Worm (Caenorhabditis elegans) whole organism, mixed stage, embryonic: ENCODE data around the gene B0250.8.

Experiments
- M03D4.4 ChIP-seq: sonication (generic microtip); optimal IDR thresholded peaks from 2 replicates; lab custom pipeline; 2017; ENCODE audit warnings: mild to moderate bottlenecking, missing genetic modification characterization, missing compliant biosample characterization
- bed-3 ChIP-seq: fragments of 200-800 bp; sonication (Bioruptor generic); optimal IDR thresholded peaks from 3 replicates; lab custom pipeline; 2018; ENCODE audit warnings: mild to moderate bottlenecking, missing genetic modification characterization, moderate library complexity, missing compliant biosample characterization
- blmp-1 ChIP-seq: fragments of 150-350 bp; optimal IDR thresholded peaks from 2 replicates; lab custom pipeline; 2014; ENCODE audit warnings: missing biosample characterization, missing genetic modification characterization
- ceh-39 ChIP-seq: fragments of 150-350 bp; optimal IDR thresholded peaks from 2 replicates; lab custom pipeline; 2014; ENCODE audit warnings: missing biosample characterization, missing genetic modification characterization
- ceh-43 ChIP-seq: fragments of 200-800 bp; sonication (Bioruptor generic); optimal IDR thresholded peaks from 2 replicates; lab custom pipeline; 2018; ENCODE audit warnings: mild to moderate bottlenecking, missing genetic modification characterization, moderate library complexity, missing compliant biosample characterization
- ceh-83 ChIP-seq: fragments of 200-800 bp; sonication (Bioruptor generic); optimal IDR thresholded peaks from 2 replicates; lab custom pipeline; 2018; ENCODE audit warnings: mild to moderate bottlenecking, missing genetic modification characterization, missing compliant biosample characterization
- ces-1 ChIP-seq: fragments of 150-350 bp; optimal IDR thresholded peaks from 2 replicates; lab custom pipeline; 2014; ENCODE audit warnings: missing biosample characterization, missing genetic modification reagents, missing genetic modification characterization
- cnd-1 ChIP-seq: fragments of 200-800 bp; sonication (Bioruptor generic); optimal IDR thresholded peaks from 2 replicates; lab custom pipeline; 2018; ENCODE audit warnings: mild to moderate bottlenecking, missing genetic modification characterization, missing compliant biosample characterization
- drap-1 ChIP-seq: fragments of 200-800 bp; sonication (Bioruptor generic); optimal IDR thresholded peaks from 3 replicates; lab custom pipeline; 2018; ENCODE audit warnings: mild to moderate bottlenecking, missing genetic modification characterization, missing compliant biosample characterization
- elt-1 ChIP-seq: sonication (generic microtip); optimal IDR thresholded peaks from 2 replicates; lab custom pipeline; 2017; ENCODE audit warnings: missing genetic modification characterization, mild to moderate bottlenecking, missing compliant biosample characterization, antibody characterized with exemption, moderate library complexity, borderline replicate concordance; ENCODE audit not compliant: insufficient read depth
- elt-3 ChIP-seq: fragments of 150-350 bp; optimal IDR thresholded peaks from 2 replicates; lab custom pipeline; 2014; ENCODE audit warnings: missing biosample characterization, missing genetic modification characterization
- flh-1 ChIP-seq: fragments of 200-800 bp; sonication (Bioruptor generic); optimal IDR thresholded peaks from 2 replicates; lab custom pipeline; 2018; ENCODE audit warnings: mild to moderate bottlenecking, missing genetic modification characterization, moderate library complexity, missing compliant biosample characterization
- ham-2 ChIP-seq: fragments of 200-800 bp; sonication (Bioruptor generic); optimal IDR thresholded peaks from 2 replicates; lab custom pipeline; 2018; ENCODE audit warnings: mild to moderate bottlenecking, missing genetic modification characterization, missing compliant biosample characterization
- hlh-1 ChIP-seq: fragments of 150-350 bp; optimal IDR thresholded peaks from 2 replicates; lab custom pipeline; 2014; ENCODE audit warnings: missing biosample characterization, missing genetic modification reagents, missing genetic modification characterization
- lin-13 ChIP-seq: fragments of 150-350 bp; optimal IDR thresholded peaks from 2 replicates; lab custom pipeline; 2014; ENCODE audit warnings: missing biosample characterization, missing genetic modification characterization
- lin-32 ChIP-seq: fragments of 200-800 bp; sonication (Bioruptor generic); optimal IDR thresholded peaks from 2 replicates; lab custom pipeline; 2018; ENCODE audit warnings: mild to moderate bottlenecking, missing genetic modification characterization, missing compliant biosample characterization
- lsy-2 ChIP-seq: fragments of 150-350 bp; optimal IDR thresholded peaks from 2 replicates; lab custom pipeline; 2014; ENCODE audit warnings: missing biosample characterization, missing genetic modification characterization
- mab-5 ChIP-seq: fragments of 150-350 bp; optimal IDR thresholded peaks from 2 replicates; lab custom pipeline; 2014; ENCODE audit warnings: missing biosample characterization, missing genetic modification characterization
- mep-1 ChIP-seq: fragments of 150-350 bp; optimal IDR thresholded peaks from 2 replicates; lab custom pipeline; 2017; ENCODE audit warnings: missing biosample characterization, missing genetic modification reagents, missing genetic modification characterization, inconsistent platforms
- mls-2 ChIP-seq: sonication (generic microtip); optimal IDR thresholded peaks from 2 replicates; lab custom pipeline; 2016; ENCODE audit warnings: mild to moderate bottlenecking, missing genetic modification characterization, moderate library complexity, missing compliant biosample characterization
- nhr-12 ChIP-seq: fragments of 150-350 bp; optimal IDR thresholded peaks from 2 replicates; lab custom pipeline; 2014; ENCODE audit warnings: missing biosample characterization, missing genetic modification characterization
- nhr-2 ChIP-seq: fragments of 150-350 bp; optimal IDR thresholded peaks from 2 replicates; lab custom pipeline; 2014; ENCODE audit warnings: missing biosample characterization, missing genetic modification characterization
- nhr-237 ChIP-seq: fragments of 150-350 bp; optimal IDR thresholded peaks from 2 replicates; lab custom pipeline; 2014; ENCODE audit warnings: missing biosample characterization, missing genetic modification characterization
- nhr-28 ChIP-seq: fragments of 150-350 bp; optimal IDR thresholded peaks from 2 replicates; lab custom pipeline; 2014; ENCODE audit warnings: missing biosample characterization, missing genetic modification characterization
- nhr-76 ChIP-seq: sonication (generic microtip); optimal IDR thresholded peaks from 2 replicates; lab custom pipeline; 2017; ENCODE audit warnings: missing biosample characterization, missing genetic modification characterization
- pha-4 ChIP-seq: fragments of 150-350 bp; optimal IDR thresholded peaks from 2 replicates; lab custom pipeline; 2018; ENCODE audit warnings: missing biosample characterization, missing genetic modification reagents, missing genetic modification characterization
- sem-2 ChIP-seq: fragments of 200-800 bp; sonication (Bioruptor generic); optimal IDR thresholded peaks from 2 replicates; lab custom pipeline; 2018; ENCODE audit warnings: mild to moderate bottlenecking, missing genetic modification characterization, missing compliant biosample characterization
- snpc-4 ChIP-seq: fragments of 150-350 bp; optimal IDR thresholded peaks from 2 replicates; lab custom pipeline; 2014; ENCODE audit warnings: missing biosample characterization, missing genetic modification characterization
- sptf-1 ChIP-seq: sonication (generic microtip); optimal IDR thresholded peaks from 2 replicates; lab custom pipeline; 2017; ENCODE audit warnings: mild to moderate bottlenecking, missing genetic modification characterization, moderate library complexity, missing compliant biosample characterization
- tbx-8 ChIP-seq: fragments of 200-800 bp; sonication (Bioruptor generic); optimal IDR thresholded peaks from 2 replicates; lab custom pipeline; 2018; ENCODE audit warnings: mild to moderate bottlenecking, missing genetic modification characterization, moderate library complexity, missing compliant biosample characterization
- unc-120 ChIP-seq: sonication (generic microtip); optimal IDR thresholded peaks from 2 replicates; lab custom pipeline; 2017; ENCODE audit warnings: missing genetic modification characterization, missing compliant biosample characterization; ENCODE audit not compliant: poor library complexity, severe bottlenecking
- unc-39 ChIP-seq: fragments of 150-350 bp; optimal IDR thresholded peaks from 2 replicates; lab custom pipeline; 2014; ENCODE audit warnings: missing biosample characterization, missing genetic modification characterization
- unc-62 ChIP-seq: fragments of 150-350 bp; optimal IDR thresholded peaks from 2 replicates; lab custom pipeline; 2014; ENCODE audit warnings: missing biosample characterization, missing genetic modification reagents, missing genetic modification characterization
- zip-8 ChIP-seq: fragments of 150-350 bp; optimal IDR thresholded peaks from 2 replicates; lab custom pipeline; 2014; ENCODE audit warnings: missing biosample characterization, missing genetic modification characterization
- ztf-11 ChIP-seq: fragments of 150-350 bp; optimal IDR thresholded peaks from 2 replicates; lab custom pipeline; 2014; ENCODE audit warnings: missing biosample characterization, missing genetic modification characterization

B0250.8 gene

DNA sequence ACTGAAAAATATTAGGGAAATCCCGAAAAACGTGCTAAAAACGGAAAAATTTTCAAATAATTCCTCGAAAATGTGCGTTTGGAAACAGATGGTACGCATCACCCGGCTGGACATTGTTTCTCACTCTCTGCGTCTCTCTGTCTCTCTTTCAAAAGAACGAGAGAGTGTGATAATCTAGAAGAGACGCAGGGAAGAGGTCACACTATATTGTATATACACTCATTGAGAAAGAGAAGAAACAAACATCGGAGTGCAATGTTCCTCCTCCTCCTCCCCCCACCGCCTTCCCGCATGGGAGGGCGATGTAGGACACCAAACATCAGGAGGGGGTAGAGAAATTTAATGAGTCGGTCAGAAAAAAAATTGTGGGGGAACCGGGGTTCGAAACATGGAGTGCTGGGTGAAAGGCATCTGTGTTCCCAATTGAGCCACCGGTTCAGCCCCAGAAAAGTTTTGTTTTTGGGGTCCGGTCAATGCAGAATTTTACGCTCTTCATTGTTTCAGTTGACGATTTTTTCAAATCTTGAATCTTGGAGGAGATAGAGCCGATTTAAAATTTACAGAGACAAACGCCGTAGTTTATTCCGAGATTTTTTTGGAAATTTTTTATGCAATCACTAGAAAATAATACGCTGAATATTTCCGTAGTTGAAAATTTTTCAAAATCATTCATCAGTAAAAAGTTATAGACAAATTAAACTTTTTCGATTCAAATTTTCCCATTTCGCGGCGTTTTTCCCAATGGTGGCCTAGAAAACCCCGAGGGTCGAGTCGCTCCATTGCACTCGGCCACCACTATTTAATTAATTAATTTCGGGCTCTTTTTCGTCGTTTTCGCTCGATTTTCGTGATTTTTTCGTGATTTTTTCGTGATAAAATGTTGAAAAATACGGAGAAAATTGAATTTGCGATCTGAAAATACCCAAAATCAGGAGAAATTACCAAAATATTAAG lies 45.8 kb downstream of the B0250.8 start:
- TF ChIP-seq elt-3 (tag; lab: Kevin White, UChicago) (no peak), ceh-39 (tag; lab: Kevin White, UChicago) (no peak), nhr-2 (tag; lab: Kevin White, UChicago) (peak; percentile 45), sptf-1 (tag; lab: Kevin White, UChicago) (peak; percentile 61), snpc-4 (tag; lab: Kevin White, UChicago) (no peak), hlh-1 (no peak), cnd-1 (peak; percentile 87), pha-4 (peak; percentile 76), nhr-76 (tag; lab: Kevin White, UChicago) (no peak), ceh-43 (no peak), blmp-1 (tag; lab: Kevin White, UChicago) (no peak), mep-1 (peak; percentile 63), nhr-237 (tag; lab: Kevin White, UChicago) (peak; percentile 32), flh-1 (no peak), nhr-12 (no peak), bed-3 (GFP tag; lab: Kevin White, UChicago) (no peak), ham-2 (GFP tag; lab: Kevin White, UChicago) (no peak), elt-1 (tag; lab: Kevin White, UChicago) (no peak), lin-32 (GFP tag; lab: Kevin White, UChicago) (peak; percentile 68), nhr-28 (tag; lab: Kevin White, UChicago) (no peak), sem-2 (GFP tag; lab: Kevin White, UChicago) (no peak), zip-8 (tag; lab: Kevin White, UChicago) (no peak), unc-39 (no peak), drap-1 (GFP tag; lab: Kevin White, UChicago) (peak; percentile 6), ces-1 (GFP tag; lab: Kevin White, UChicago) (peak; percentile 80), lin-13 (tag; lab: Kevin White, UChicago) (no peak), unc-120 (tag; lab: Kevin White, UChicago) (peak; percentile 69), mls-2 (tag; lab: Kevin White, UChicago) (peak; percentile 37), ztf-11 (tag; lab: Kevin White, UChicago) (no peak), mab-5 (tag; lab: Kevin White, UChicago) (no peak), M03D4.4 (tag; lab: Kevin White, UChicago) (peak; percentile 35), unc-62 (GFP tag; lab: Kevin White, UChicago) (peak; percentile 32), lsy-2 (tag; lab: Kevin White, UChicago) (peak; percentile 42), ceh-83 (GFP tag; lab: Kevin White, UChicago) (no peak), tbx-8 (GFP tag; lab: Kevin White, UChicago) (no peak)
- TF ChIP-seq, all 35 proteins: peak for 14

DNA sequence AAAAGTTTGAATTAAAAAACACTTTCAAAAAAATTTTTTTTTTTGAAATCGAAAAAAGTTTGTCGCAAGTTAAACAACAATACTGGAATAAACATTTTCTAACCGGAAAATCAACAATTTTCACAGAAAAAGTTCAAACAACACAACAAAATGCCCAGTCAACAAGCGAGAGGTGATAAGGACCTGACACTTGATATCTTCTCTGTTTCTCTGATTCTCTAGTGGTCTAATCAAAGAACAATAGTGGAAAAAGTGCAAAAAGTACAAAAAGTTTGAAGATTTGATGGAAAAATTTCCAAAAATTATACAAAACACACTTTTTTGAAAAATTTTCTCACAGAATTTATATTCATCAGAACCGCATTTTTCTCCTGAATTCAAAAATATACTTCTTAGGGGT lies 46.9 kb downstream of the B0250.8 start:
- no peak for TF ChIP-seq cnd-1
- TF ChIP-seq mab-5 (tag; lab: Kevin White, UChicago): no peak
- TF ChIP-seq tbx-8 (GFP tag; lab: Kevin White, UChicago): no peak
- TF ChIP-seq unc-39: no peak
- TF ChIP-seq sptf-1 (tag; lab: Kevin White, UChicago): no peak

DNA sequence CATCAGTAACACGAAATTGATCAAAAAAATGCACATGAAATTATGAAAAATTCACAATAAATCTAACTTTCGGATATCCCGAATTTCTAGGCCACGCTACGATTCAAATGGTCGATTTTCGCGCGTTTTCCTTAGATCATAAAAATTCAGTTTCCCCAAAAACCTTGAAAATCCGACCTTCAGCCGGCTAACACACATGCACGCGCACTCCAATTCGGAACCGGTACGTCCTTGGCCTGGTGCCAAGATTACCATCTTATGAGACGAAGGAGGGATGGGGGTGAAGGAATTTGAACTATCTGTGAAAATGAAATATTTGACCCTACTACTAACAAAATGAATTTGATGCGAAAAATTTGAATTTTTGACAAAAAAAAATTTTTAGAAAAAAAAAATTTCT lies 47.5 kb downstream of the B0250.8 start:
- TF ChIP-seq mep-1 (peak; percentile 19), ces-1 (GFP tag; lab: Kevin White, UChicago) (no peak), sptf-1 (tag; lab: Kevin White, UChicago) (no peak), elt-1 (tag; lab: Kevin White, UChicago) (peak; percentile 5), nhr-12 (no peak)
